Fruit fly (Drosophila melanogaster): ENCODE results near the gene CG10841.

- TF ChIP-seq psq (optimal IDR thresholded peaks at IDR 0.05) (no peak), insv (optimal IDR thresholded peaks at IDR 0.05) (no peak), Myc (optimal IDR thresholded peaks at IDR 0.05) (no peak)
Observed at dm6 chr3R:13592557-13592956, 39.2 kb upstream of the CG10841 start, which contains the start of gene CG14369.
